Fruit fly (Drosophila melanogaster) whole organism, embryonic: Measurements from ENCODE around the gene CG10948.
A peak's percentile ranks its signal among the peaks of the same experiment; 100 is the strongest.

ENCODE experiments used
- Aef1 ChIP-seq: fragments of 200-800 bp; sonication (Bioruptor generic); IDR thresholded peaks from 3 replicates; pipeline ENCODE4 v1.3.6; 2022; ENCODE audit warnings: missing biosample characterization, missing genetic modification characterization
- Asciz ChIP-seq: fragments of 200-800 bp; sonication (Bioruptor generic); optimal IDR thresholded peaks from 2 replicates; lab custom pipeline; 2017; ENCODE audit warnings: missing biosample characterization, mild to moderate bottlenecking, missing genetic modification characterization, missing genetic modification reagents
- BEAF-32 ChIP-seq: fragments of 200-800 bp; sonication (Bioruptor generic); optimal IDR thresholded peaks from 3 replicates; lab custom pipeline; 2017; ENCODE audit warnings: missing biosample characterization, missing genetic modification characterization, mild to moderate bottlenecking, moderate library complexity, missing genetic modification reagents
- CG10979 ChIP-seq: fragments of 200-800 bp; sonication (Bioruptor generic); optimal IDR thresholded peaks from 2 replicates; lab custom pipeline; 2018; ENCODE audit warnings: missing biosample characterization, mild to moderate bottlenecking, missing genetic modification characterization, moderate library complexity
- CG11456 ChIP-seq: fragments of 200-800 bp; sonication (Bioruptor generic); IDR thresholded peaks from 3 replicates; pipeline ENCODE4 v1.3.6; 2022; ENCODE audit warnings: missing biosample characterization, missing genetic modification characterization
- CG12219 ChIP-seq: fragments of 200-800 bp; sonication (Bioruptor generic); optimal IDR thresholded peaks from 3 replicates; lab custom pipeline; 2018; ENCODE audit warnings: missing biosample characterization, mild to moderate bottlenecking, missing genetic modification characterization
- CG12391 ChIP-seq: fragments of 200-800 bp; sonication (Bioruptor generic); optimal IDR thresholded peaks from 3 replicates; lab custom pipeline; 2018; ENCODE audit warnings: missing biosample characterization, mild to moderate bottlenecking, missing genetic modification characterization, moderate library complexity
- CG1603 ChIP-seq: fragments of 200-800 bp; sonication (Bioruptor generic); optimal IDR thresholded peaks from 2 replicates; lab custom pipeline; 2019; ENCODE audit warnings: missing biosample characterization, mild to moderate bottlenecking, missing genetic modification characterization, moderate library complexity
- CG17359 ChIP-seq: fragments of 200-800 bp; sonication (Bioruptor generic); optimal IDR thresholded peaks from 3 replicates; lab custom pipeline; 2018; ENCODE audit warnings: missing biosample characterization, mild to moderate bottlenecking, missing genetic modification characterization, moderate library complexity
- CG17568 ChIP-seq: fragments of 200-800 bp; sonication (Bioruptor generic); optimal IDR thresholded peaks from 2 replicates; lab custom pipeline; 2018; ENCODE audit warnings: missing biosample characterization, mild to moderate bottlenecking, missing genetic modification characterization, moderate library complexity
- CG18764 ChIP-seq: fragments of 200-800 bp; sonication (Bioruptor generic); optimal IDR thresholded peaks from 3 replicates; lab custom pipeline; 2016; ENCODE audit warnings: missing biosample characterization, missing genetic modification characterization
- CG2199 ChIP-seq: fragments of 200-800 bp; sonication (Bioruptor generic); IDR thresholded peaks from 3 replicates; pipeline ENCODE4 v1.3.6; 2022; ENCODE audit warnings: missing biosample characterization, missing genetic modification characterization
- CG2889 ChIP-seq: fragments of 200-800 bp; sonication (Bioruptor generic); IDR thresholded peaks from 3 replicates; pipeline ENCODE4 v1.3.6; 2022; ENCODE audit warnings: missing biosample characterization, missing genetic modification characterization
- CG7745 ChIP-seq: fragments of 200-800 bp; sonication (Bioruptor generic); optimal IDR thresholded peaks from 2 replicates; lab custom pipeline; 2018; ENCODE audit warnings: missing biosample characterization, mild to moderate bottlenecking, missing genetic modification characterization, moderate library complexity
- CG7963 ChIP-seq: fragments of 200-800 bp; sonication (Bioruptor generic); IDR thresholded peaks from 3 replicates; pipeline ENCODE4 v1.3.6; 2022; ENCODE audit warnings: missing biosample characterization, missing genetic modification characterization; ENCODE audit not compliant: partially characterized antibody
- CG9437 ChIP-seq: fragments of 200-800 bp; sonication (Bioruptor generic); optimal IDR thresholded peaks from 2 replicates; lab custom pipeline; 2018; ENCODE audit warnings: missing biosample characterization, mild to moderate bottlenecking, missing genetic modification characterization
- CG9727 ChIP-seq: fragments of 200-800 bp; sonication (Bioruptor generic); optimal IDR thresholded peaks from 3 replicates; lab custom pipeline; 2017; ENCODE audit warnings: missing biosample characterization, mild to moderate bottlenecking, missing genetic modification characterization
- CG9797 ChIP-seq: fragments of 200-800 bp; sonication (Bioruptor generic); optimal IDR thresholded peaks from 3 replicates; lab custom pipeline; 2018; ENCODE audit warnings: missing biosample characterization, mild to moderate bottlenecking, missing genetic modification characterization
- CG9817 ChIP-seq: fragments of 200-800 bp; sonication (Bioruptor generic); optimal IDR thresholded peaks from 2 replicates; lab custom pipeline; 2018; ENCODE audit warnings: missing biosample characterization, mild to moderate bottlenecking, missing genetic modification characterization, moderate library complexity
- CHES-1-like ChIP-seq: fragments of 200-800 bp; sonication (Bioruptor generic); optimal IDR thresholded peaks from 2 replicates; lab custom pipeline; 2016; ENCODE audit warnings: missing biosample characterization, missing genetic modification characterization
- E2f1 ChIP-seq: fragments of 200-800 bp; sonication (Bioruptor generic); IDR thresholded peaks from 2 replicates; pipeline ENCODE4 v1.3.6; 2022; ENCODE audit warnings: missing biosample characterization, missing genetic modification characterization
- Elba2 ChIP-seq: fragments of 200-800 bp; sonication (Bioruptor generic); optimal IDR thresholded peaks from 3 replicates; lab custom pipeline; 2016; ENCODE audit warnings: missing biosample characterization, missing genetic modification characterization
- HLH3B ChIP-seq: fragments of 200-800 bp; sonication (Bioruptor generic); IDR thresholded peaks from 2 replicates; pipeline ENCODE4 v1.3.6; 2022; ENCODE audit warnings: missing biosample characterization, missing genetic modification characterization
- Hand ChIP-seq: fragments of 200-800 bp; sonication (Bioruptor generic); optimal IDR thresholded peaks from 2 replicates; lab custom pipeline; 2017; ENCODE audit warnings: mild to moderate bottlenecking, missing biosample characterization, missing genetic modification reagents, missing genetic modification characterization
- Optix ChIP-seq: fragments of 200-800 bp; sonication (Bioruptor generic); IDR thresholded peaks from 3 replicates; pipeline ENCODE4 v1.3.6; 2022; ENCODE audit warnings: missing biosample characterization, missing genetic modification characterization
- Side ChIP-seq: fragments of 200-800 bp; sonication (Bioruptor generic); optimal IDR thresholded peaks from 2 replicates; lab custom pipeline; 2016; ENCODE audit warnings: missing biosample characterization, missing genetic modification characterization
- ara ChIP-seq: fragments of 200-800 bp; sonication (Bioruptor generic); IDR thresholded peaks from 2 replicates; pipeline ENCODE4 v1.3.6; 2022; ENCODE audit warnings: missing biosample characterization, missing genetic modification characterization
- az2 ChIP-seq: fragments of 200-800 bp; sonication (Bioruptor generic); optimal IDR thresholded peaks from 3 replicates; lab custom pipeline; 2016; ENCODE audit warnings: missing biosample characterization, missing genetic modification characterization
- bowl ChIP-seq: fragments of 200-800 bp; sonication (Bioruptor generic); IDR thresholded peaks from 2 replicates; pipeline ENCODE4 v1.3.6; 2022; ENCODE audit warnings: missing biosample characterization, missing genetic modification characterization
- cg ChIP-seq: fragments of 200-800 bp; sonication (Bioruptor generic); optimal IDR thresholded peaks from 3 replicates; lab custom pipeline; 2019; ENCODE audit warnings: missing biosample characterization, mild to moderate bottlenecking, missing genetic modification characterization, moderate library complexity
- da ChIP-seq: fragments of 200-800 bp; sonication (Bioruptor generic); optimal IDR thresholded peaks from 2 replicates; lab custom pipeline; 2016; ENCODE audit warnings: missing biosample characterization, missing genetic modification characterization
- disco-r ChIP-seq: fragments of 200-800 bp; sonication (Bioruptor generic); optimal IDR thresholded peaks from 2 replicates; lab custom pipeline; 2016; ENCODE audit warnings: missing biosample characterization, missing genetic modification characterization
- dpn ChIP-seq, 2 experiments: fragments of 200-800 bp; sonication (Bioruptor generic); optimal IDR thresholded peaks; 3 replicates each; lab custom pipeline; 2016; ENCODE audit warnings: missing biosample characterization in 2 of 2, missing genetic modification characterization in 2 of 2
- eve ChIP-seq, 2 experiments: fragments of >200 bp; optimal IDR thresholded peaks; 2 replicates each; lab custom pipeline; 2017; ENCODE audit warnings: missing biosample characterization in 2 of 2, missing genetic modification characterization in 2 of 2
- fd64A ChIP-seq: fragments of 200-800 bp; sonication (Bioruptor generic); optimal IDR thresholded peaks from 3 replicates; lab custom pipeline; 2018; ENCODE audit warnings: missing biosample characterization, mild to moderate bottlenecking, missing genetic modification characterization
- fd96Cb ChIP-seq: fragments of 200-800 bp; sonication (Bioruptor generic); optimal IDR thresholded peaks from 2 replicates; lab custom pipeline; 2018; ENCODE audit warnings: missing biosample characterization, mild to moderate bottlenecking, missing genetic modification characterization, moderate library complexity
- hbn ChIP-seq: fragments of 200-800 bp; sonication (Bioruptor generic); IDR thresholded peaks from 2 replicates; pipeline ENCODE4 v1.3.6; 2022; ENCODE audit warnings: missing biosample characterization, missing genetic modification characterization; ENCODE audit not compliant: partially characterized antibody
- hth ChIP-seq: fragments of >200 bp; optimal IDR thresholded peaks from 2 replicates; lab custom pipeline; 2017; ENCODE audit warnings: inconsistent platforms
- ind ChIP-seq: fragments of 200-800 bp; sonication (Bioruptor generic); optimal IDR thresholded peaks from 3 replicates; lab custom pipeline; 2016; ENCODE audit warnings: missing biosample characterization, missing genetic modification characterization
- kah ChIP-seq: fragments of 200-800 bp; sonication (Bioruptor generic); optimal IDR thresholded peaks from 2 replicates; lab custom pipeline; 2018; ENCODE audit warnings: missing biosample characterization, mild to moderate bottlenecking, missing genetic modification characterization
- ken ChIP-seq: fragments of 200-800 bp; sonication (Bioruptor generic); IDR thresholded peaks from 3 replicates; pipeline ENCODE4 v1.3.6; 2022; ENCODE audit warnings: missing biosample characterization, missing genetic modification characterization
- kni ChIP-seq: fragments of 200-800 bp; sonication (Bioruptor generic); optimal IDR thresholded peaks from 3 replicates; lab custom pipeline; 2017; ENCODE audit warnings: mild to moderate bottlenecking, missing biosample characterization, missing genetic modification reagents, missing genetic modification characterization
- nmo ChIP-seq: fragments of 200-800 bp; sonication (Bioruptor generic); optimal IDR thresholded peaks from 2 replicates; lab custom pipeline; 2018; ENCODE audit warnings: missing biosample characterization, mild to moderate bottlenecking, missing genetic modification characterization, moderate library complexity
- nom ChIP-seq: fragments of 200-800 bp; sonication (Bioruptor generic); optimal IDR thresholded peaks from 2 replicates; lab custom pipeline; 2017; ENCODE audit warnings: missing biosample characterization, missing genetic modification characterization, mild to moderate bottlenecking, moderate library complexity, missing genetic modification reagents
- onecut ChIP-seq: fragments of 200-800 bp; sonication (Bioruptor generic); IDR thresholded peaks from 2 replicates; pipeline ENCODE4 v1.3.6; 2022; ENCODE audit warnings: missing biosample characterization, missing genetic modification characterization
- pan ChIP-seq, 4 experiments: fragments of >200 bp in 3 of 4; fragments of 200-800 bp in 1 of 4; sonication (Bioruptor generic) in 1 of 4; optimal IDR thresholded peaks in 3 of 4; IDR thresholded peaks in 1 of 4; 2 replicates each; pipeline versions ENCODE4 v1.3.6 to Lab custom; 2017 to 2022; ENCODE audit warnings: missing biosample characterization in 2 of 4, missing genetic modification characterization in 2 of 4, mixed read lengths in 1 of 4
- tgo ChIP-seq: fragments of 200-800 bp; sonication (Bioruptor generic); IDR thresholded peaks from 3 replicates; pipeline ENCODE4 v1.3.6; 2022; ENCODE audit warnings: missing biosample characterization, missing genetic modification characterization
- tup ChIP-seq: fragments of 200-800 bp; sonication (Bioruptor generic); optimal IDR thresholded peaks from 2 replicates; lab custom pipeline; 2016; ENCODE audit warnings: missing biosample characterization, mild to moderate bottlenecking, missing genetic modification characterization, moderate library complexity
- unpg ChIP-seq: fragments of 200-800 bp; sonication (Bioruptor generic); optimal IDR thresholded peaks from 3 replicates; lab custom pipeline; 2018; ENCODE audit warnings: missing biosample characterization, mild to moderate bottlenecking, missing genetic modification characterization, moderate library complexity
- vnd ChIP-seq: fragments of 200-800 bp; sonication (Bioruptor generic); IDR thresholded peaks from 3 replicates; pipeline ENCODE4 v1.3.6; 2022; ENCODE audit warnings: missing biosample characterization, missing genetic modification characterization; ENCODE audit not compliant: partially characterized antibody

The CG10948 gene

dm6 chr3L:12832355-12832881, 17.5 kb downstream of the CG10948 start (continued):
- TF ChIP-seq BEAF-32 (GFP tag; lab: Kevin White, UChicago), result no peak
- no peak for TF ChIP-seq CG12219 (GFP tag; lab: Kevin White, UChicago)
- TF ChIP-seq CG2889 (GFP tag; lab: Robert Waterston, UW), result no peak
- no peak for TF ChIP-seq CG9817 (tag; lab: Kevin White, UChicago)
- no peak for TF ChIP-seq ara (GFP tag; lab: Robert Waterston, UW)
- TF ChIP-seq Hand (GFP tag; lab: Kevin White, UChicago), result no peak
- no peak for TF ChIP-seq CG10979 (tag; lab: Kevin White, UChicago)
- no peak for TF ChIP-seq Side (GFP tag; lab: Kevin White, UChicago)
- TF ChIP-seq CG1603 (tag; lab: Kevin White, UChicago), result no peak
- TF ChIP-seq CG7963 (GFP tag; lab: Robert Waterston, UW), result no peak
- TF ChIP-seq Asciz (GFP tag; lab: Kevin White, UChicago), result no peak
- TF ChIP-seq fd96Cb (tag; lab: Kevin White, UChicago), result no peak
- TF ChIP-seq bowl, result no peak
- no peak for TF ChIP-seq az2 (GFP tag; lab: Kevin White, UChicago)
- peak; percentile 1 for TF ChIP-seq CG7745 (tag; lab: Kevin White, UChicago)
- no peak for TF ChIP-seq E2f1 (GFP tag; lab: Robert Waterston, UW)
- TF ChIP-seq dpn (GFP tag; optimal IDR thresholded peaks at IDR 0.05; lab: Kevin White, UChicago), result no peak
- no peak for TF ChIP-seq ind (GFP tag; lab: Kevin White, UChicago)
- no peak for TF ChIP-seq tup
- no peak for TF ChIP-seq tgo (GFP tag; lab: Robert Waterston, UW)
- TF ChIP-seq CG2199 (GFP tag; lab: Robert Waterston, UW), result peak; percentile 72; the same call in 2 of the 3 replicates
- TF ChIP-seq CG11456 (GFP tag; lab: Robert Waterston, UW), result no peak
- TF ChIP-seq CG18764, result no peak
- TF ChIP-seq CG12391 (tag; lab: Kevin White, UChicago), result no peak
- no peak for TF ChIP-seq CG9797 (GFP tag; lab: Kevin White, UChicago)
- no peak for TF ChIP-seq vnd (GFP tag; lab: Robert Waterston, UW)
- no peak for TF ChIP-seq CG9437 (GFP tag; lab: Kevin White, UChicago)
- TF ChIP-seq hth, result no peak
- TF ChIP-seq cg (GFP tag; lab: Kevin White, UChicago), result peak; percentile 27
- no peak for TF ChIP-seq unpg (GFP tag; lab: Kevin White, UChicago)
- TF ChIP-seq Aef1 (GFP tag; lab: Robert Waterston, UW), result no peak
- TF ChIP-seq eve (GFP tag; optimal IDR thresholded peaks at IDR 0.05; lab: Kevin White, UChicago), result no peak
- no peak for TF ChIP-seq Optix (GFP tag; lab: Robert Waterston, UW)
- no peak for TF ChIP-seq CG9727
- TF ChIP-seq onecut, result no peak
- no peak for TF ChIP-seq kah (GFP tag; lab: Kevin White, UChicago)
- TF ChIP-seq hbn (GFP tag; lab: Robert Waterston, UW), result no peak
- TF ChIP-seq kni, result peak; percentile 75
- TF ChIP-seq pan (optimal IDR thresholded peaks at IDR 0.05; lab: Kevin White, UChicago), result no peak
- TF ChIP-seq pan (GFP tag; optimal IDR thresholded peaks at IDR 0.05 in 1 of 2, IDR thresholded peaks at IDR 0.05 in 1 of 2), result peak in 1 of 2 experiments; percentile 24
- no peak for TF ChIP-seq ken (GFP tag; lab: Robert Waterston, UW)
- TF ChIP-seq CG17359 (tag; lab: Kevin White, UChicago), result no peak
- TF ChIP-seq CHES-1-like (GFP tag; lab: Kevin White, UChicago), result no peak
- TF ChIP-seq HLH3B (GFP tag; lab: Robert Waterston, UW), result no peak
- no peak for TF ChIP-seq nmo (GFP tag; lab: Kevin White, UChicago)
- no peak for TF ChIP-seq Elba2 (GFP tag; lab: Kevin White, UChicago)
- TF ChIP-seq nom, result peak; percentile 77
- TF ChIP-seq da (GFP tag; lab: Kevin White, UChicago), result no peak
- TF ChIP-seq disco-r (GFP tag; lab: Kevin White, UChicago), result no peak
- no peak for TF ChIP-seq CG17568 (GFP tag; lab: Kevin White, UChicago)
- TF ChIP-seq fd64A (GFP tag; lab: Kevin White, UChicago), result no peak
